Fruit fly (Drosophila melanogaster): ENCODE data around the gene hwt.

Gene hwt

dm6 chrX:12568292-12568923 lies at the start of gene hwt:
Gene hwt, minus strand, starts transcription at chrX:12568452.
- TF ChIP-seq Doc3 (GFP tag; IDR thresholded peaks at IDR 0.05; ENCODE audit: partially characterized antibody) (no peak), tgo (GFP tag; IDR thresholded peaks at IDR 0.05) (no peak), CG4360 (GFP tag; IDR thresholded peaks at IDR 0.05) (no peak), prd (optimal IDR thresholded peaks at IDR 0.05) (no peak), prd (GFP tag; IDR thresholded peaks at IDR 0.05) (no peak), gt (GFP tag; IDR thresholded peaks at IDR 0.05) (no peak), CG34376 (GFP tag; optimal IDR thresholded peaks at IDR 0.05) (no peak), Dip2 (GFP tag; IDR thresholded peaks at IDR 0.05) (peak; percentile 85), CTCF (GFP tag; optimal IDR thresholded peaks at IDR 0.05) (peak; percentile 91), CG10979 (tag; optimal IDR thresholded peaks at IDR 0.05) (peak; percentile 87), abd-A (tag; optimal IDR thresholded peaks at IDR 0.05) (peak; percentile 42), CG17568 (GFP tag; optimal IDR thresholded peaks at IDR 0.05) (no peak), Ptx1 (GFP tag; IDR thresholded peaks at IDR 0.05) (0 out of 2 replicates have a peak, but pooled peaks have one; percentile 7), CG32772 (GFP tag; IDR thresholded peaks at IDR 0.05) (no peak), fu2 (GFP tag; optimal IDR thresholded peaks at IDR 0.05) (no peak), ewg (GFP tag; optimal IDR thresholded peaks at IDR 0.05) (peak; percentile 88), Med (GFP tag) (peak; percentile 55), pzg (GFP tag; optimal IDR thresholded peaks at IDR 0.05) (peak; percentile 11), CG33213 (GFP tag; optimal IDR thresholded peaks at IDR 0.05) (no peak), tx (GFP tag; optimal IDR thresholded peaks at IDR 0.05) (no peak), oc (tag; optimal IDR thresholded peaks at IDR 0.05) (no peak), Deaf1 (tag; optimal IDR thresholded peaks at IDR 0.05) (peak; percentile 93)

- no peak for TF ChIP-seq Taf1 (GFP tag; IDR thresholded peaks at IDR 0.05)
- TF ChIP-seq CG13123 (GFP tag; optimal IDR thresholded peaks at IDR 0.05): no peak
- TF ChIP-seq CG8924 (tag; optimal IDR thresholded peaks at IDR 0.05): no peak
- no peak for TF ChIP-seq maf-S (GFP tag; optimal IDR thresholded peaks at IDR 0.05)
- peak; percentile 85 for TF ChIP-seq CG1832 (GFP tag; optimal IDR thresholded peaks at IDR 0.05)
- TF ChIP-seq phol (tag; optimal IDR thresholded peaks at IDR 0.05): peak; percentile 45
- TF ChIP-seq Ets65A (GFP tag): peak; percentile 83
- TF ChIP-seq ewg (GFP tag; optimal IDR thresholded peaks at IDR 0.05): peak; percentile 18
- TF ChIP-seq gfzf (GFP tag; optimal IDR thresholded peaks at IDR 0.05): no peak
- no peak for TF ChIP-seq Rfx (GFP tag; IDR thresholded peaks at IDR 0.05)
- TF ChIP-seq NC2β (GFP tag; optimal IDR thresholded peaks at IDR 0.05): no peak
- TF ChIP-seq fru (optimal IDR thresholded peaks at IDR 0.05): no peak
- TF ChIP-seq seq (GFP tag; IDR thresholded peaks at IDR 0.05): peak; percentile 95
- 0 out of 3 replicates have a peak, but pooled peaks have one; percentile 11 for TF ChIP-seq Dbx (GFP tag; IDR thresholded peaks at IDR 0.05)
- TF ChIP-seq sqz (GFP tag; optimal IDR thresholded peaks at IDR 0.05): no peak
- peak; percentile 10 for TF ChIP-seq sens (GFP tag)
- TF ChIP-seq ase (GFP tag; IDR thresholded peaks at IDR 0.05): 0 out of 3 replicates have a peak, but pooled peaks have one; percentile 17
- TF ChIP-seq sob (GFP tag; IDR thresholded peaks at IDR 0.05): 0 out of 2 replicates have a peak, but pooled peaks have one; percentile 8
- TF ChIP-seq CG3847 (GFP tag; IDR thresholded peaks at IDR 0.05): no peak
- TF ChIP-seq Ets97D (GFP tag; optimal IDR thresholded peaks at IDR 0.05): peak; percentile 50
- peak; percentile 97 for TF ChIP-seq Nf-YC (tag; optimal IDR thresholded peaks at IDR 0.05)
- TF ChIP-seq Jarid2 (GFP tag; optimal IDR thresholded peaks at IDR 0.05): peak; percentile 25
- no peak for TF ChIP-seq CG7786 (GFP tag; optimal IDR thresholded peaks at IDR 0.05)
- TF ChIP-seq eyg (GFP tag; optimal IDR thresholded peaks at IDR 0.05): no peak
- TF ChIP-seq CG2120 (GFP tag; optimal IDR thresholded peaks at IDR 0.05): no peak
- TF ChIP-seq Med (GFP tag): peak; percentile 40
- no peak for TF ChIP-seq kay (GFP tag; optimal IDR thresholded peaks at IDR 0.05)
- TF ChIP-seq CG30431 (GFP tag; optimal IDR thresholded peaks at IDR 0.05): no peak
- TF ChIP-seq jing (GFP tag; optimal IDR thresholded peaks at IDR 0.05): no peak
- TF ChIP-seq Hmx (GFP tag; optimal IDR thresholded peaks at IDR 0.05): no peak
- peak; percentile 96 for TF ChIP-seq Nf-YB (GFP tag; optimal IDR thresholded peaks at IDR 0.05)
- peak; percentile 40; the same call in 1 of the 2 replicates for TF ChIP-seq Nf-YA (GFP tag; IDR thresholded peaks at IDR 0.05)
These were observed 47.6 kb upstream of the hwt start, which contains the start of gene CG11085 for dm6 chrX:12615752-12616366. Gene CG11085, plus strand, starts transcription at chrX:12616316.
